Worm (Caenorhabditis elegans): ENCODE measurements around the gene ptr-8.

Gene ptr-8

ce11 chrII:10887097-10887496 lies 2.0 kb upstream of the ptr-8 start:
- no peak for TF ChIP-seq lsy-2 (tag; optimal IDR thresholded peaks at IDR 0.05)
- no peak for TF ChIP-seq unc-39 (tag; optimal IDR thresholded peaks at IDR 0.05)
- TF ChIP-seq lin-13 (GFP tag; optimal IDR thresholded peaks at IDR 0.05) = no peak
- peak; percentile 75 for TF ChIP-seq nhr-25 (tag; optimal IDR thresholded peaks at IDR 0.05)
- no peak for TF ChIP-seq zag-1 (tag; optimal IDR thresholded peaks at IDR 0.05)
- TF ChIP-seq dmd-4 (tag; optimal IDR thresholded peaks at IDR 0.05) = no peak
- TF ChIP-seq sem-4 (tag; optimal IDR thresholded peaks at IDR 0.05) = no peak
- peak; percentile 17 for TF ChIP-seq fos-1 (tag; optimal IDR thresholded peaks at IDR 0.05)
- TF ChIP-seq crh-2 (tag; optimal IDR thresholded peaks at IDR 0.05) = no peak
- TF ChIP-seq ztf-4 (tag; optimal IDR thresholded peaks at IDR 0.05) = no peak
- TF ChIP-seq aly-2 (tag; optimal IDR thresholded peaks at IDR 0.05) = no peak
- peak; percentile 67 for TF ChIP-seq nhr-129 (tag; optimal IDR thresholded peaks at IDR 0.05)
- no peak for TF ChIP-seq C34F6.9 (tag; optimal IDR thresholded peaks at IDR 0.05)
- no peak for TF ChIP-seq ceh-82 (tag; optimal IDR thresholded peaks at IDR 0.05)
- no peak for TF ChIP-seq egl-27 (tag; optimal IDR thresholded peaks at IDR 0.05)
- no peak for TF ChIP-seq mab-5 (tag; optimal IDR thresholded peaks at IDR 0.05)
- no peak for TF ChIP-seq unc-62 (GFP tag; optimal IDR thresholded peaks at IDR 0.05)
- no peak for TF ChIP-seq lin-39 (tag; optimal IDR thresholded peaks at IDR 0.05)
- TF ChIP-seq ztf-1 (GFP tag; conservative IDR thresholded peaks at IDR 0.05) = no peak
- TF ChIP-seq R02D3.7 (tag; optimal IDR thresholded peaks at IDR 0.05) = no peak
- peak; percentile 39 for TF ChIP-seq sma-3 (GFP tag; optimal IDR thresholded peaks at IDR 0.05)

ce11 chrII:10894996-10895395 lies 5.9 kb downstream of the ptr-8 start, which contains the start of gene sra-10:
sra-10 (minus strand) TSS chrII:10895096.
- TF ChIP-seq ama-1 (optimal IDR thresholded peaks at IDR 0.05) (no peak), elt-1 (tag; optimal IDR thresholded peaks at IDR 0.05) (no peak), elt-3 (tag; optimal IDR thresholded peaks at IDR 0.05) (no peak), ztf-11 (tag; optimal IDR thresholded peaks at IDR 0.05) (no peak), aly-2 (tag; optimal IDR thresholded peaks at IDR 0.05) (no peak), F13H6.1 (tag; optimal IDR thresholded peaks at IDR 0.05) (no peak), blmp-1 (tag; optimal IDR thresholded peaks at IDR 0.05; ENCODE audit: insufficient read depth) (no peak), ztf-4 (tag; optimal IDR thresholded peaks at IDR 0.05) (no peak), nhr-6 (tag; optimal IDR thresholded peaks at IDR 0.05) (no peak), crh-2 (tag; optimal IDR thresholded peaks at IDR 0.05) (no peak), peb-1 (tag; optimal IDR thresholded peaks at IDR 0.05) (no peak), alr-1 (tag; optimal IDR thresholded peaks at IDR 0.05) (no peak), egl-27 (tag; optimal IDR thresholded peaks at IDR 0.05) (no peak)

- TF ChIP-seq mab-5 (tag; optimal IDR thresholded peaks at IDR 0.05) (no peak), snpc-4 (tag; optimal IDR thresholded peaks at IDR 0.05) (no peak), mbf-1 (tag; optimal IDR thresholded peaks at IDR 0.05) (no peak), aly-2 (tag; optimal IDR thresholded peaks at IDR 0.05) (no peak), nhr-129 (tag; optimal IDR thresholded peaks at IDR 0.05) (no peak), nhr-25 (tag; optimal IDR thresholded peaks at IDR 0.05) (no peak), F13H6.1 (tag; optimal IDR thresholded peaks at IDR 0.05) (no peak), ceh-16 (tag; optimal IDR thresholded peaks at IDR 0.05) (no peak), C34F6.9 (tag; optimal IDR thresholded peaks at IDR 0.05) (no peak), egl-27 (tag; optimal IDR thresholded peaks at IDR 0.05) (no peak), lin-39 (tag; optimal IDR thresholded peaks at IDR 0.05) (no peak), elt-3 (tag; optimal IDR thresholded peaks at IDR 0.05) (no peak), unc-55 (GFP tag; optimal IDR thresholded peaks at IDR 0.05) (no peak), gmeb-1 (tag; optimal IDR thresholded peaks at IDR 0.05) (no peak), sma-3 (GFP tag; optimal IDR thresholded peaks at IDR 0.05) (no peak), lsy-2 (tag; optimal IDR thresholded peaks at IDR 0.05) (no peak), lin-11 (tag; optimal IDR thresholded peaks at IDR 0.05) (no peak), blmp-1 (tag; optimal IDR thresholded peaks at IDR 0.05; ENCODE audit: insufficient read depth) (no peak), nhr-6 (tag; optimal IDR thresholded peaks at IDR 0.05) (no peak)
These were observed 6.9 kb downstream of the ptr-8 start for ce11 chrII:10895959-10896358.

- TF ChIP-seq nhr-23 (tag; optimal IDR thresholded peaks at IDR 0.05) = no peak
- TF ChIP-seq ceh-16 (tag; optimal IDR thresholded peaks at IDR 0.05) = no peak
- TF ChIP-seq ztf-1 (GFP tag; conservative IDR thresholded peaks at IDR 0.05) = no peak
- no peak for TF ChIP-seq zag-1 (tag; optimal IDR thresholded peaks at IDR 0.05)
- TF ChIP-seq nhr-21 (tag; optimal IDR thresholded peaks at IDR 0.05) = no peak
- no peak for TF ChIP-seq unc-39 (tag; optimal IDR thresholded peaks at IDR 0.05)
- no peak for TF ChIP-seq gmeb-1 (tag; optimal IDR thresholded peaks at IDR 0.05)
- TF ChIP-seq ZK546.5 (tag; optimal IDR thresholded peaks at IDR 0.05) = no peak
- no peak for TF ChIP-seq nhr-25 (tag; optimal IDR thresholded peaks at IDR 0.05)
These were observed 9.9 kb downstream of the ptr-8 start for ce11 chrII:10898998-10899397.

All from whole organism, L2 larva.